Worm (Caenorhabditis elegans) whole organism, mixed stage, embryonic: Measurements from ENCODE around the gene F49H6.17.

Experiments used
- M03D4.4 ChIP-seq: sonication (generic microtip); optimal IDR thresholded peaks from 2 replicates; lab custom pipeline; 2017; ENCODE audit warnings: mild to moderate bottlenecking, missing genetic modification characterization, missing compliant biosample characterization
- bed-3 ChIP-seq: fragments of 200-800 bp; sonication (Bioruptor generic); optimal IDR thresholded peaks from 3 replicates; lab custom pipeline; 2018; ENCODE audit warnings: mild to moderate bottlenecking, missing genetic modification characterization, moderate library complexity, missing compliant biosample characterization
- blmp-1 ChIP-seq: fragments of 150-350 bp; optimal IDR thresholded peaks from 2 replicates; lab custom pipeline; 2014; ENCODE audit warnings: missing biosample characterization, missing genetic modification characterization
- ceh-39 ChIP-seq: fragments of 150-350 bp; optimal IDR thresholded peaks from 2 replicates; lab custom pipeline; 2014; ENCODE audit warnings: missing biosample characterization, missing genetic modification characterization
- ceh-43 ChIP-seq: fragments of 200-800 bp; sonication (Bioruptor generic); optimal IDR thresholded peaks from 2 replicates; lab custom pipeline; 2018; ENCODE audit warnings: mild to moderate bottlenecking, missing genetic modification characterization, moderate library complexity, missing compliant biosample characterization
- ceh-83 ChIP-seq: fragments of 200-800 bp; sonication (Bioruptor generic); optimal IDR thresholded peaks from 2 replicates; lab custom pipeline; 2018; ENCODE audit warnings: mild to moderate bottlenecking, missing genetic modification characterization, missing compliant biosample characterization
- ces-1 ChIP-seq: fragments of 150-350 bp; optimal IDR thresholded peaks from 2 replicates; lab custom pipeline; 2014; ENCODE audit warnings: missing biosample characterization, missing genetic modification reagents, missing genetic modification characterization
- cnd-1 ChIP-seq: fragments of 200-800 bp; sonication (Bioruptor generic); optimal IDR thresholded peaks from 2 replicates; lab custom pipeline; 2018; ENCODE audit warnings: mild to moderate bottlenecking, missing genetic modification characterization, missing compliant biosample characterization
- drap-1 ChIP-seq: fragments of 200-800 bp; sonication (Bioruptor generic); optimal IDR thresholded peaks from 3 replicates; lab custom pipeline; 2018; ENCODE audit warnings: mild to moderate bottlenecking, missing genetic modification characterization, missing compliant biosample characterization
- elt-1 ChIP-seq: sonication (generic microtip); optimal IDR thresholded peaks from 2 replicates; lab custom pipeline; 2017; ENCODE audit warnings: missing genetic modification characterization, mild to moderate bottlenecking, missing compliant biosample characterization, antibody characterized with exemption, moderate library complexity, borderline replicate concordance; ENCODE audit not compliant: insufficient read depth
- elt-3 ChIP-seq: fragments of 150-350 bp; optimal IDR thresholded peaks from 2 replicates; lab custom pipeline; 2014; ENCODE audit warnings: missing biosample characterization, missing genetic modification characterization
- flh-1 ChIP-seq: fragments of 200-800 bp; sonication (Bioruptor generic); optimal IDR thresholded peaks from 2 replicates; lab custom pipeline; 2018; ENCODE audit warnings: mild to moderate bottlenecking, missing genetic modification characterization, moderate library complexity, missing compliant biosample characterization
- hlh-1 ChIP-seq: fragments of 150-350 bp; optimal IDR thresholded peaks from 2 replicates; lab custom pipeline; 2014; ENCODE audit warnings: missing biosample characterization, missing genetic modification reagents, missing genetic modification characterization
- lin-13 ChIP-seq: fragments of 150-350 bp; optimal IDR thresholded peaks from 2 replicates; lab custom pipeline; 2014; ENCODE audit warnings: missing biosample characterization, missing genetic modification characterization
- lin-32 ChIP-seq: fragments of 200-800 bp; sonication (Bioruptor generic); optimal IDR thresholded peaks from 2 replicates; lab custom pipeline; 2018; ENCODE audit warnings: mild to moderate bottlenecking, missing genetic modification characterization, missing compliant biosample characterization
- lsy-2 ChIP-seq: fragments of 150-350 bp; optimal IDR thresholded peaks from 2 replicates; lab custom pipeline; 2014; ENCODE audit warnings: missing biosample characterization, missing genetic modification characterization
- mab-5 ChIP-seq: fragments of 150-350 bp; optimal IDR thresholded peaks from 2 replicates; lab custom pipeline; 2014; ENCODE audit warnings: missing biosample characterization, missing genetic modification characterization
- mep-1 ChIP-seq: fragments of 150-350 bp; optimal IDR thresholded peaks from 2 replicates; lab custom pipeline; 2017; ENCODE audit warnings: missing biosample characterization, missing genetic modification reagents, missing genetic modification characterization, inconsistent platforms
- mls-2 ChIP-seq: sonication (generic microtip); optimal IDR thresholded peaks from 2 replicates; lab custom pipeline; 2016; ENCODE audit warnings: mild to moderate bottlenecking, missing genetic modification characterization, moderate library complexity, missing compliant biosample characterization
- nhr-12 ChIP-seq: fragments of 150-350 bp; optimal IDR thresholded peaks from 2 replicates; lab custom pipeline; 2014; ENCODE audit warnings: missing biosample characterization, missing genetic modification characterization
- nhr-2 ChIP-seq: fragments of 150-350 bp; optimal IDR thresholded peaks from 2 replicates; lab custom pipeline; 2014; ENCODE audit warnings: missing biosample characterization, missing genetic modification characterization
- nhr-237 ChIP-seq: fragments of 150-350 bp; optimal IDR thresholded peaks from 2 replicates; lab custom pipeline; 2014; ENCODE audit warnings: missing biosample characterization, missing genetic modification characterization
- nhr-28 ChIP-seq: fragments of 150-350 bp; optimal IDR thresholded peaks from 2 replicates; lab custom pipeline; 2014; ENCODE audit warnings: missing biosample characterization, missing genetic modification characterization
- nhr-76 ChIP-seq: sonication (generic microtip); optimal IDR thresholded peaks from 2 replicates; lab custom pipeline; 2017; ENCODE audit warnings: missing biosample characterization, missing genetic modification characterization
- pha-4 ChIP-seq: fragments of 150-350 bp; optimal IDR thresholded peaks from 2 replicates; lab custom pipeline; 2018; ENCODE audit warnings: missing biosample characterization, missing genetic modification reagents, missing genetic modification characterization
- sem-2 ChIP-seq: fragments of 200-800 bp; sonication (Bioruptor generic); optimal IDR thresholded peaks from 2 replicates; lab custom pipeline; 2018; ENCODE audit warnings: mild to moderate bottlenecking, missing genetic modification characterization, missing compliant biosample characterization
- snpc-4 ChIP-seq: fragments of 150-350 bp; optimal IDR thresholded peaks from 2 replicates; lab custom pipeline; 2014; ENCODE audit warnings: missing biosample characterization, missing genetic modification characterization
- sptf-1 ChIP-seq: sonication (generic microtip); optimal IDR thresholded peaks from 2 replicates; lab custom pipeline; 2017; ENCODE audit warnings: mild to moderate bottlenecking, missing genetic modification characterization, moderate library complexity, missing compliant biosample characterization
- unc-120 ChIP-seq: sonication (generic microtip); optimal IDR thresholded peaks from 2 replicates; lab custom pipeline; 2017; ENCODE audit warnings: missing genetic modification characterization, missing compliant biosample characterization; ENCODE audit not compliant: poor library complexity, severe bottlenecking
- unc-39 ChIP-seq: fragments of 150-350 bp; optimal IDR thresholded peaks from 2 replicates; lab custom pipeline; 2014; ENCODE audit warnings: missing biosample characterization, missing genetic modification characterization
- unc-62 ChIP-seq: fragments of 150-350 bp; optimal IDR thresholded peaks from 2 replicates; lab custom pipeline; 2014; ENCODE audit warnings: missing biosample characterization, missing genetic modification reagents, missing genetic modification characterization
- zip-8 ChIP-seq: fragments of 150-350 bp; optimal IDR thresholded peaks from 2 replicates; lab custom pipeline; 2014; ENCODE audit warnings: missing biosample characterization, missing genetic modification characterization
- ztf-11 ChIP-seq: fragments of 150-350 bp; optimal IDR thresholded peaks from 2 replicates; lab custom pipeline; 2014; ENCODE audit warnings: missing biosample characterization, missing genetic modification characterization

Gene F49H6.17

ce11 chrV:17019690-17020089 is at the start of gene F49H6.17:
F49H6.17 (plus strand) TSS chrV:17019990.
- no peak for TF ChIP-seq unc-39 (tag; lab: Kevin White, UChicago)

ce11 chrV:16972134-16972533 is 47.7 kb upstream of the F49H6.17 start, which contains the start of gene srh-119:
srh-119 (plus strand) TSS chrV:16972434.
- TF ChIP-seq lin-13 (no peak), pha-4 (tag; lab: Kevin White, UChicago) (no peak), unc-120 (tag; lab: Kevin White, UChicago) (no peak), hlh-1 (tag; lab: Kevin White, UChicago) (no peak), zip-8 (tag; lab: Kevin White, UChicago) (no peak), lsy-2 (tag; lab: Kevin White, UChicago) (no peak), ceh-39 (tag; lab: Kevin White, UChicago) (no peak), lin-32 (GFP tag; lab: Kevin White, UChicago) (no peak), elt-1 (tag; lab: Kevin White, UChicago) (no peak), nhr-2 (no peak), ces-1 (GFP tag; lab: Kevin White, UChicago) (no peak), unc-62 (GFP tag; lab: Kevin White, UChicago) (no peak), M03D4.4 (no peak), mep-1 (tag; lab: Kevin White, UChicago) (no peak), nhr-76 (no peak), cnd-1 (tag; lab: Kevin White, UChicago) (no peak), nhr-237 (tag; lab: Kevin White, UChicago) (no peak)

ce11 chrV:16973338-16973737 is 46.5 kb upstream of the F49H6.17 start:
- TF ChIP-seq M03D4.4 (no peak), pha-4 (tag; lab: Kevin White, UChicago) (no peak), nhr-76 (no peak), elt-1 (tag; lab: Kevin White, UChicago) (no peak), sptf-1 (tag; lab: Kevin White, UChicago) (no peak), flh-1 (GFP tag; lab: Kevin White, UChicago) (no peak), sem-2 (GFP tag; lab: Kevin White, UChicago) (no peak), nhr-28 (tag; lab: Kevin White, UChicago) (no peak), snpc-4 (no peak), ceh-43 (GFP tag; lab: Kevin White, UChicago) (no peak), ztf-11 (no peak), nhr-12 (tag; lab: Kevin White, UChicago) (no peak), drap-1 (GFP tag; lab: Kevin White, UChicago) (no peak), unc-120 (tag; lab: Kevin White, UChicago) (no peak), blmp-1 (no peak), elt-3 (tag; lab: Kevin White, UChicago) (no peak)

- TF ChIP-seq flh-1 (GFP tag; lab: Kevin White, UChicago) (no peak), ceh-83 (GFP tag; lab: Kevin White, UChicago) (no peak), mls-2 (tag; lab: Kevin White, UChicago) (no peak), nhr-12 (tag; lab: Kevin White, UChicago) (no peak), zip-8 (tag; lab: Kevin White, UChicago) (no peak), ces-1 (GFP tag; lab: Kevin White, UChicago) (no peak)
These were observed 44.9 kb upstream of the F49H6.17 start, which contains the start of gene srx-54 for ce11 chrV:16974919-16975318. srx-54 (plus strand) TSS chrV:16975219.

- TF ChIP-seq nhr-2, result no peak
- no peak for TF ChIP-seq nhr-76
- TF ChIP-seq snpc-4, result no peak
- no peak for TF ChIP-seq blmp-1
- TF ChIP-seq elt-1 (tag; lab: Kevin White, UChicago), result no peak
- no peak for TF ChIP-seq sem-2 (GFP tag; lab: Kevin White, UChicago)
- TF ChIP-seq hlh-1 (tag; lab: Kevin White, UChicago), result no peak
- TF ChIP-seq ceh-83 (GFP tag; lab: Kevin White, UChicago), result no peak
- no peak for TF ChIP-seq mls-2 (tag; lab: Kevin White, UChicago)
- TF ChIP-seq lin-13, result no peak
- TF ChIP-seq pha-4 (tag; lab: Kevin White, UChicago), result no peak
- no peak for TF ChIP-seq drap-1 (GFP tag; lab: Kevin White, UChicago)
- no peak for TF ChIP-seq bed-3 (GFP tag; lab: Kevin White, UChicago)
- TF ChIP-seq ztf-11, result no peak
- TF ChIP-seq mab-5 (tag; lab: Kevin White, UChicago), result no peak
- TF ChIP-seq ceh-43 (GFP tag; lab: Kevin White, UChicago), result no peak
These were observed 39.4 kb upstream of the F49H6.17 start, which contains the start of gene srz-54 for ce11 chrV:16980368-16980767. srz-54 (plus strand) TSS chrV:16980668.
